Worm (Caenorhabditis elegans): ENCODE data around the gene F09B12.5.

Gene F09B12.5

ce11 chrX:15053223-15053933 is 31.1 kb upstream of the F09B12.5 start, which contains the start of gene H03G16.1:
Gene H03G16.1 (plus strand): TSS chrX:15053883.
- TF ChIP-seq efl-1 (optimal IDR thresholded peaks at IDR 0.05) (no peak), efl-1 (GFP tag; optimal IDR thresholded peaks at IDR 0.05 in 1 of 2) (peak in 1 of 2 experiments; percentile 67), elt-2 (tag; optimal IDR thresholded peaks at IDR 0.05) (no peak)

ce11 chrX:15055914-15056313 is 28.6 kb upstream of the F09B12.5 start, which contains the start of gene H03G16.7:
Gene H03G16.7 (minus strand): TSS chrX:15056014.
- TF ChIP-seq nhr-71 (tag; optimal IDR thresholded peaks at IDR 0.05), result no peak
- TF ChIP-seq ztf-11 (tag; optimal IDR thresholded peaks at IDR 0.05), result no peak
- no peak for TF ChIP-seq Y116A8C.19 (tag; optimal IDR thresholded peaks at IDR 0.05; ENCODE audit: borderline replicate concordance)
- TF ChIP-seq zag-1 (tag; optimal IDR thresholded peaks at IDR 0.05), result no peak
- no peak for TF ChIP-seq elt-3 (tag; optimal IDR thresholded peaks at IDR 0.05)
- TF ChIP-seq lin-39 (tag; optimal IDR thresholded peaks at IDR 0.05), result no peak
- TF ChIP-seq fkh-8 (tag; optimal IDR thresholded peaks at IDR 0.05), result no peak
- no peak for TF ChIP-seq ceh-63 (GFP tag; optimal IDR thresholded peaks at IDR 0.05)
- no peak for TF ChIP-seq nhr-77 (tag; optimal IDR thresholded peaks at IDR 0.05)
- no peak for TF ChIP-seq ceh-82 (tag; optimal IDR thresholded peaks at IDR 0.05)

ce11 chrX:15056737-15057136 is 27.8 kb upstream of the F09B12.5 start, which contains the start of gene H03G16.5:
Gene H03G16.5 (minus strand): TSS chrX:15056837.
- TF ChIP-seq nhr-84 (tag; optimal IDR thresholded peaks at IDR 0.05), result no peak
- TF ChIP-seq egl-13 (tag; optimal IDR thresholded peaks at IDR 0.05), result no peak
- TF ChIP-seq nhr-85 (tag), result no peak
- TF ChIP-seq zip-4 (GFP tag; optimal IDR thresholded peaks at IDR 0.05), result no peak

ce11 chrX:15057900-15058299 is 26.6 kb upstream of the F09B12.5 start:
- TF ChIP-seq ceh-63 (GFP tag; optimal IDR thresholded peaks at IDR 0.05) (no peak), xbp-1 (tag; optimal IDR thresholded peaks at IDR 0.05) (no peak), hlh-17 (GFP tag; optimal IDR thresholded peaks at IDR 0.05; ENCODE audit: borderline replicate concordance) (no peak), elt-2 (tag; optimal IDR thresholded peaks at IDR 0.05) (no peak), nhr-20 (tag; optimal IDR thresholded peaks at IDR 0.05) (no peak), C34B4.2 (tag; optimal IDR thresholded peaks at IDR 0.05) (no peak), C16A3.4 (tag; optimal IDR thresholded peaks at IDR 0.05) (no peak), fkh-10 (GFP tag; optimal IDR thresholded peaks at IDR 0.05) (no peak), nhr-47 (tag; optimal IDR thresholded peaks at IDR 0.05) (no peak), nhr-90 (tag; optimal IDR thresholded peaks at IDR 0.05; ENCODE audit: poor library complexity) (no peak), nhr-237 (tag; optimal IDR thresholded peaks at IDR 0.05) (no peak), lin-14 (GFP tag; optimal IDR thresholded peaks at IDR 0.05) (no peak), nhr-19 (GFP tag; conservative IDR thresholded peaks at IDR 0.05) (no peak), snu-23 (GFP tag; optimal IDR thresholded peaks at IDR 0.05) (no peak), C04F5.9 (tag; optimal IDR thresholded peaks at IDR 0.05) (no peak), dsc-1 (tag; optimal IDR thresholded peaks at IDR 0.05) (no peak), mef-2 (tag; optimal IDR thresholded peaks at IDR 0.05) (no peak)

- no peak for TF ChIP-seq pqm-1 (tag; optimal IDR thresholded peaks at IDR 0.05)
- TF ChIP-seq grh-1 (GFP tag; IDR thresholded peaks at IDR 0.05), result no peak
- no peak for TF ChIP-seq ces-1 (GFP tag; optimal IDR thresholded peaks at IDR 0.05)
- no peak for TF ChIP-seq elt-2 (tag; optimal IDR thresholded peaks at IDR 0.05)
Observed at ce11 chrX:15060303-15060702, 24.2 kb upstream of the F09B12.5 start, which contains the start of gene fbxa-96. Gene fbxa-96 (minus strand): TSS chrX:15060403.
